Worm (Caenorhabditis elegans) whole organism, L4 larva: ENCODE results near the gene sssh-1.

ENCODE experiments used
- F49E8.2 ChIP-seq: sonication (generic microtip); optimal IDR thresholded peaks from 2 replicates; lab custom pipeline; 2016; ENCODE audit warnings: missing compliant biosample characterization, mild to moderate bottlenecking, missing genetic modification characterization, borderline replicate concordance
- R02D3.7 ChIP-seq: fragments of 150-350 bp; sonication (generic microtip); optimal IDR thresholded peaks from 3 replicates; lab custom pipeline; 2014; ENCODE audit warnings: missing biosample characterization, missing genetic modification characterization
- ceh-82 ChIP-seq: sonication (generic microtip); optimal IDR thresholded peaks from 2 replicates; lab custom pipeline; 2017; ENCODE audit warnings: missing biosample characterization, missing genetic modification characterization
- dmd-9 ChIP-seq: fragments of 200-800 bp; sonication (Bioruptor generic); IDR thresholded peaks from 2 replicates; pipeline ENCODE4 v1.3.6; 2022; ENCODE audit warnings: missing genetic modification reagents, missing genetic modification characterization, missing compliant biosample characterization
- lin-39 ChIP-seq: fragments of 150-350 bp; optimal IDR thresholded peaks from 2 replicates; lab custom pipeline; 2014; ENCODE audit warnings: missing biosample characterization, missing genetic modification reagents, missing genetic modification characterization
- lir-3 ChIP-seq: sonication (generic microtip); optimal IDR thresholded peaks from 2 replicates; lab custom pipeline; 2016; ENCODE audit warnings: mild to moderate bottlenecking, missing genetic modification characterization, missing compliant biosample characterization
- mdl-1 ChIP-seq, 2 experiments: fragments of 150-350 bp in 1 of 2; sonication (generic microtip) in 1 of 2; optimal IDR thresholded peaks; 2 replicates each; lab custom pipeline; 2014 to 2017; ENCODE audit warnings: missing biosample characterization in 2 of 2, missing genetic modification characterization in 2 of 2
- mep-1 ChIP-seq: fragments of 150-350 bp; sonication (generic microtip); optimal IDR thresholded peaks from 3 replicates; lab custom pipeline; 2014; ENCODE audit warnings: missing biosample characterization, missing genetic modification characterization
- nhr-10 ChIP-seq: fragments of 150-350 bp; optimal IDR thresholded peaks from 2 replicates; lab custom pipeline; 2014; ENCODE audit warnings: missing biosample characterization, missing genetic modification characterization
- pha-4 ChIP-seq, 2 experiments: fragments of 150-350 bp in 1 of 2; fragments of 200-800 bp in 1 of 2; sonication (Bioruptor generic) in 1 of 2; IDR thresholded peaks in 1 of 2; optimal IDR thresholded peaks in 1 of 2; 2 replicates each; pipeline versions ENCODE4 v1.3.6 to Lab custom; 2014 to 2022; ENCODE audit warnings: missing genetic modification characterization in 2 of 2, missing genetic modification reagents in 2 of 2, missing biosample characterization in 1 of 2, missing compliant biosample characterization in 1 of 2
- ztf-7 ChIP-seq: fragments of 150-350 bp; optimal IDR thresholded peaks from 2 replicates; lab custom pipeline; 2014; ENCODE audit warnings: missing biosample characterization, missing genetic modification characterization

ce11 chrX:14861752-14862151, 14.0 kb upstream of the sssh-1 start, which contains the start of gene dmd-4:
- TF ChIP-seq mdl-1 (tag; optimal IDR thresholded peaks at IDR 0.05; lab: Kevin White, UChicago), result no peak
- no peak for TF ChIP-seq pha-4 (GFP tag; IDR thresholded peaks at IDR 0.05; lab: Robert Waterston, UW)
- no peak for TF ChIP-seq pha-4 (tag; optimal IDR thresholded peaks at IDR 0.05; lab: Kevin White, UChicago)
- TF ChIP-seq ztf-7 (tag; lab: Kevin White, UChicago), result no peak
- no peak for TF ChIP-seq dmd-9
- TF ChIP-seq R02D3.7 (tag; lab: Kevin White, UChicago), result no peak
- no peak for TF ChIP-seq ceh-82 (tag; lab: Kevin White, UChicago)
- no peak for TF ChIP-seq lir-3 (tag; lab: Kevin White, UChicago)
- no peak for TF ChIP-seq nhr-10 (tag; lab: Kevin White, UChicago)
- TF ChIP-seq mep-1 (tag; lab: Kevin White, UChicago), result no peak
- no peak for TF ChIP-seq lin-39 (tag; lab: Kevin White, UChicago)
- no peak for TF ChIP-seq F49E8.2 (tag; lab: Kevin White, UChicago)
